Worm (Caenorhabditis elegans) whole organism, L2 larva: ENCODE data around the gene clh-1.
A peak's percentile ranks its signal among the peaks of the same experiment; 100 is the strongest.

Source experiments
- C34F6.9 ChIP-seq: fragments of 150-350 bp; optimal IDR thresholded peaks from 2 replicates; lab custom pipeline; 2014; ENCODE audit warnings: missing biosample characterization, missing genetic modification characterization
- F13H6.1 ChIP-seq: sonication (generic microtip); optimal IDR thresholded peaks from 2 replicates; lab custom pipeline; 2016; ENCODE audit warnings: missing genetic modification characterization, missing compliant biosample characterization
- Y55F3AM.14 ChIP-seq: fragments of 200-800 bp; sonication (Bioruptor generic); optimal IDR thresholded peaks from 2 replicates; lab custom pipeline; 2018; ENCODE audit warnings: mild to moderate bottlenecking, missing genetic modification characterization, missing compliant biosample characterization
- ZK546.5 ChIP-seq: sonication (generic microtip); optimal IDR thresholded peaks from 2 replicates; lab custom pipeline; 2017; ENCODE audit warnings: missing biosample characterization, missing genetic modification characterization
- alr-1 ChIP-seq: fragments of 150-350 bp; optimal IDR thresholded peaks from 2 replicates; lab custom pipeline; 2014; ENCODE audit warnings: missing biosample characterization, missing genetic modification characterization
- aly-2 ChIP-seq: fragments of 150-350 bp; optimal IDR thresholded peaks from 2 replicates; lab custom pipeline; 2014; ENCODE audit warnings: missing biosample characterization, missing genetic modification characterization
- ama-1 ChIP-seq: fragments of 150-350 bp; optimal IDR thresholded peaks from 2 replicates; lab custom pipeline; 2018; ENCODE audit warnings: inconsistent platforms
- ceh-16 ChIP-seq: fragments of 150-350 bp; optimal IDR thresholded peaks from 2 replicates; lab custom pipeline; 2014; ENCODE audit warnings: missing biosample characterization, missing genetic modification characterization
- ceh-82 ChIP-seq: fragments of 150-350 bp; optimal IDR thresholded peaks from 2 replicates; lab custom pipeline; 2014; ENCODE audit warnings: missing biosample characterization, missing genetic modification characterization
- crh-2 ChIP-seq: sonication (generic microtip); optimal IDR thresholded peaks from 2 replicates; lab custom pipeline; 2017; ENCODE audit warnings: missing biosample characterization, missing genetic modification characterization
- dmd-4 ChIP-seq: sonication (generic microtip); optimal IDR thresholded peaks from 2 replicates; lab custom pipeline; 2017; ENCODE audit warnings: missing biosample characterization, missing genetic modification characterization
- egl-27 ChIP-seq: sonication (generic microtip); optimal IDR thresholded peaks from 3 replicates; lab custom pipeline; 2017; ENCODE audit warnings: missing biosample characterization, missing genetic modification reagents, missing genetic modification characterization
- elt-1 ChIP-seq: fragments of 150-350 bp; optimal IDR thresholded peaks from 2 replicates; lab custom pipeline; 2014; ENCODE audit warnings: missing biosample characterization, missing genetic modification characterization
- elt-3 ChIP-seq: sonication (generic microtip); optimal IDR thresholded peaks from 2 replicates; lab custom pipeline; 2017; ENCODE audit warnings: missing biosample characterization, missing genetic modification characterization
- fos-1 ChIP-seq: fragments of 150-350 bp; optimal IDR thresholded peaks from 2 replicates; lab custom pipeline; 2014; ENCODE audit warnings: missing biosample characterization, missing genetic modification characterization
- gmeb-1 ChIP-seq: fragments of 150-350 bp; optimal IDR thresholded peaks from 2 replicates; lab custom pipeline; 2014; ENCODE audit warnings: missing biosample characterization, missing genetic modification characterization
- lin-11 ChIP-seq: fragments of 150-350 bp; sonication (generic microtip); optimal IDR thresholded peaks from 2 replicates; lab custom pipeline; 2014; ENCODE audit warnings: missing biosample characterization, missing genetic modification characterization, inconsistent platforms, mixed read lengths
- lin-13 ChIP-seq: fragments of 150-350 bp; optimal IDR thresholded peaks from 2 replicates; lab custom pipeline; 2014; ENCODE audit warnings: missing biosample characterization, missing genetic modification reagents, missing genetic modification characterization
- lin-39 ChIP-seq: fragments of 150-350 bp; optimal IDR thresholded peaks from 2 replicates; lab custom pipeline; 2014; ENCODE audit warnings: missing biosample characterization, missing genetic modification reagents, missing genetic modification characterization
- lsy-2 ChIP-seq, 2 experiments: fragments of 150-350 bp in 1 of 2; sonication (generic microtip) in 1 of 2; optimal IDR thresholded peaks; 2 replicates each; lab custom pipeline; 2014 to 2017; ENCODE audit warnings: missing biosample characterization in 2 of 2, missing genetic modification characterization in 2 of 2
- mbf-1 ChIP-seq: sonication (generic microtip); optimal IDR thresholded peaks from 2 replicates; lab custom pipeline; 2017; ENCODE audit warnings: missing biosample characterization, missing genetic modification characterization
- mdl-1 ChIP-seq, 2 experiments: fragments of 150-350 bp in 1 of 2; sonication (generic microtip) in 1 of 2; optimal IDR thresholded peaks; 2 replicates each; lab custom pipeline; 2017; ENCODE audit warnings: missing biosample characterization in 2 of 2, missing genetic modification characterization in 2 of 2
- nhr-10 ChIP-seq: sonication (generic microtip); optimal IDR thresholded peaks from 2 replicates; lab custom pipeline; 2017; ENCODE audit warnings: missing biosample characterization, missing genetic modification characterization
- nhr-11 ChIP-seq: fragments of 150-350 bp; optimal IDR thresholded peaks from 2 replicates; lab custom pipeline; 2014; ENCODE audit warnings: missing biosample characterization, missing genetic modification characterization
- nhr-129 ChIP-seq: fragments of 150-350 bp; optimal IDR thresholded peaks from 2 replicates; lab custom pipeline; 2014; ENCODE audit warnings: missing biosample characterization, missing genetic modification characterization
- nhr-21 ChIP-seq: fragments of 150-350 bp; optimal IDR thresholded peaks from 2 replicates; lab custom pipeline; 2014; ENCODE audit warnings: missing biosample characterization, missing genetic modification characterization
- nhr-23 ChIP-seq: fragments of 150-350 bp; optimal IDR thresholded peaks from 2 replicates; lab custom pipeline; 2014; ENCODE audit warnings: missing biosample characterization, missing genetic modification reagents, missing genetic modification characterization
- nhr-237 ChIP-seq: fragments of 150-350 bp; optimal IDR thresholded peaks from 2 replicates; lab custom pipeline; 2014; ENCODE audit warnings: missing biosample characterization, missing genetic modification characterization
- nhr-25 ChIP-seq: fragments of 150-350 bp; sonication (generic microtip); optimal IDR thresholded peaks from 3 replicates; lab custom pipeline; 2014; ENCODE audit warnings: missing biosample characterization, missing genetic modification characterization
- nhr-6 ChIP-seq: fragments of 150-350 bp; optimal IDR thresholded peaks from 2 replicates; lab custom pipeline; 2014; ENCODE audit warnings: missing biosample characterization, missing genetic modification characterization
- nhr-77 ChIP-seq: fragments of 150-350 bp; optimal IDR thresholded peaks from 2 replicates; lab custom pipeline; 2014; ENCODE audit warnings: missing biosample characterization, missing genetic modification characterization
- peb-1 ChIP-seq: fragments of 150-350 bp; optimal IDR thresholded peaks from 2 replicates; lab custom pipeline; 2014; ENCODE audit warnings: missing biosample characterization, missing genetic modification characterization
- sem-4 ChIP-seq: fragments of 150-350 bp; optimal IDR thresholded peaks from 2 replicates; lab custom pipeline; 2014; ENCODE audit warnings: missing biosample characterization, missing genetic modification reagents, missing genetic modification characterization
- skn-1 ChIP-seq: sonication (generic microtip); optimal IDR thresholded peaks from 2 replicates; lab custom pipeline; 2017; ENCODE audit warnings: missing biosample characterization, missing genetic modification characterization
- sma-3 ChIP-seq: sonication (generic microtip); optimal IDR thresholded peaks from 2 replicates; lab custom pipeline; 2016; ENCODE audit warnings: missing genetic modification reagents, missing genetic modification characterization, missing compliant biosample characterization
- sma-9 ChIP-seq, 2 experiments: fragments of 150-350 bp in 1 of 2; sonication (generic microtip) in 1 of 2; optimal IDR thresholded peaks; 2 replicates each; lab custom pipeline; 2014 to 2016; ENCODE audit warnings: missing genetic modification characterization in 2 of 2, mild to moderate bottlenecking in 1 of 2, missing biosample characterization in 1 of 2, missing compliant biosample characterization in 1 of 2, missing genetic modification reagents in 1 of 2, moderate library complexity in 1 of 2
- snpc-4 ChIP-seq: fragments of 150-350 bp; optimal IDR thresholded peaks from 2 replicates; lab custom pipeline; 2014; ENCODE audit warnings: missing biosample characterization, missing genetic modification characterization
- unc-55 ChIP-seq: fragments of 150-350 bp; sonication (generic microtip); optimal IDR thresholded peaks from 3 replicates; lab custom pipeline; 2014; ENCODE audit warnings: missing biosample characterization, missing genetic modification reagents, missing genetic modification characterization
- unc-62 ChIP-seq: fragments of 150-350 bp; optimal IDR thresholded peaks from 2 replicates; lab custom pipeline; 2014; ENCODE audit warnings: missing biosample characterization, missing genetic modification reagents, missing genetic modification characterization
- zag-1 ChIP-seq: fragments of 150-350 bp; optimal IDR thresholded peaks from 2 replicates; lab custom pipeline; 2014; ENCODE audit warnings: missing biosample characterization, missing genetic modification characterization
- ztf-11 ChIP-seq: sonication (generic microtip); optimal IDR thresholded peaks from 2 replicates; lab custom pipeline; 2017; ENCODE audit warnings: missing biosample characterization, missing genetic modification characterization
- ztf-4 ChIP-seq: fragments of 150-350 bp; optimal IDR thresholded peaks from 2 replicates; lab custom pipeline; 2014; ENCODE audit warnings: missing biosample characterization, missing genetic modification characterization

The clh-1 gene

ce11 chrII:11823566-11824308, 32.5 kb downstream of the clh-1 start, which contains the start of gene Y6D1A.1:
Gene Y6D1A.1, minus strand, starts transcription at chrII:11823616.
- TF ChIP-seq ztf-4 (no peak), nhr-129 (no peak), mdl-1 (tag; optimal IDR thresholded peaks at IDR 0.05; lab: Kevin White, UChicago) (no peak), F13H6.1 (no peak), skn-1 (tag; lab: Kevin White, UChicago) (no peak), ztf-11 (tag; lab: Kevin White, UChicago) (no peak), dmd-4 (tag; lab: Kevin White, UChicago) (no peak), unc-62 (GFP tag; lab: Kevin White, UChicago) (no peak), ceh-82 (tag; lab: Kevin White, UChicago) (no peak), Y55F3AM.14 (GFP tag; lab: Kevin White, UChicago) (no peak), sem-4 (tag; lab: Kevin White, UChicago) (no peak), elt-3 (tag; lab: Kevin White, UChicago) (no peak), nhr-25 (tag; lab: Kevin White, UChicago) (no peak), nhr-11 (tag; lab: Kevin White, UChicago) (no peak), elt-1 (tag; lab: Kevin White, UChicago) (no peak), lsy-2 (tag; optimal IDR thresholded peaks at IDR 0.05; lab: Kevin White, UChicago) (no peak), ZK546.5 (tag; lab: Kevin White, UChicago) (no peak), alr-1 (no peak), zag-1 (no peak)

ce11 chrII:11819824-11820223, 36.4 kb downstream of the clh-1 start, which contains the start of gene Y6D1A.2:
Gene Y6D1A.2, minus strand, starts transcription at chrII:11819924.
- TF ChIP-seq lin-39 (tag; lab: Kevin White, UChicago), result no peak

- no peak for TF ChIP-seq lin-13 (GFP tag; lab: Kevin White, UChicago)
These were observed 39.8 kb downstream of the clh-1 start, which contains the start of gene pap-3 for ce11 chrII:11816475-11816874. Gene pap-3, minus strand, starts transcription at chrII:11816575.

- no peak for TF ChIP-seq lsy-2 (tag; optimal IDR thresholded peaks at IDR 0.05; lab: Kevin White, UChicago)
- TF ChIP-seq mbf-1 (tag; lab: Kevin White, UChicago), result no peak
- TF ChIP-seq sem-4 (tag; lab: Kevin White, UChicago), result no peak
- TF ChIP-seq mdl-1 (tag; optimal IDR thresholded peaks at IDR 0.05; lab: Kevin White, UChicago), result no peak
- no peak for TF ChIP-seq fos-1 (tag; lab: Kevin White, UChicago)
- no peak for TF ChIP-seq lin-13 (GFP tag; lab: Kevin White, UChicago)
- no peak for TF ChIP-seq C34F6.9 (tag; lab: Kevin White, UChicago)
- TF ChIP-seq ztf-11 (tag; lab: Kevin White, UChicago), result no peak
- no peak for TF ChIP-seq dmd-4 (tag; lab: Kevin White, UChicago)
- no peak for TF ChIP-seq zag-1
- no peak for TF ChIP-seq F13H6.1
- TF ChIP-seq ceh-16 (tag; lab: Kevin White, UChicago), result no peak
- TF ChIP-seq nhr-10 (tag; lab: Kevin White, UChicago), result no peak
- no peak for TF ChIP-seq sma-9 (GFP tag; optimal IDR thresholded peaks at IDR 0.05; lab: Kevin White, UChicago)
- no peak for TF ChIP-seq sma-9 (tag; optimal IDR thresholded peaks at IDR 0.05; lab: Kevin White, UChicago)
- TF ChIP-seq sma-3 (GFP tag; lab: Kevin White, UChicago), result no peak
- no peak for TF ChIP-seq nhr-23 (tag; lab: Kevin White, UChicago)
- TF ChIP-seq egl-27 (tag; lab: Kevin White, UChicago), result no peak
These were observed 40.2 kb downstream of the clh-1 start for ce11 chrII:11816014-11816413.

- TF ChIP-seq unc-55 (GFP tag; lab: Kevin White, UChicago), result peak; percentile 50
- no peak for TF ChIP-seq aly-2
- no peak for TF ChIP-seq zag-1
- TF ChIP-seq ztf-11 (tag; lab: Kevin White, UChicago), result no peak
- peak; percentile 10 for TF ChIP-seq nhr-21 (tag; lab: Kevin White, UChicago)
- TF ChIP-seq peb-1 (tag; lab: Kevin White, UChicago), result no peak
- no peak for TF ChIP-seq egl-27 (tag; lab: Kevin White, UChicago)
- peak; percentile 81 for TF ChIP-seq C34F6.9 (tag; lab: Kevin White, UChicago)
- peak in 1 of 2 experiments; percentile 61 for TF ChIP-seq lsy-2 (tag; optimal IDR thresholded peaks at IDR 0.05; lab: Kevin White, UChicago)
- no peak for TF ChIP-seq sem-4 (tag; lab: Kevin White, UChicago)
- no peak for TF ChIP-seq skn-1 (tag; lab: Kevin White, UChicago)
- TF ChIP-seq nhr-23 (tag; lab: Kevin White, UChicago), result no peak
- no peak for TF ChIP-seq nhr-77 (tag; lab: Kevin White, UChicago)
- no peak for TF ChIP-seq ceh-16 (tag; lab: Kevin White, UChicago)
- peak; percentile 4 for TF ChIP-seq lin-13 (GFP tag; lab: Kevin White, UChicago)
- TF ChIP-seq elt-1 (tag; lab: Kevin White, UChicago), result no peak
- peak; percentile 30 for TF ChIP-seq crh-2 (tag; lab: Kevin White, UChicago)
- no peak for TF ChIP-seq nhr-237
- TF ChIP-seq nhr-6 (tag; lab: Kevin White, UChicago), result no peak
- TF ChIP-seq mdl-1 (tag; optimal IDR thresholded peaks at IDR 0.05; lab: Kevin White, UChicago), result no peak
- TF ChIP-seq gmeb-1 (tag; lab: Kevin White, UChicago), result no peak
- TF ChIP-seq lin-11, result peak; percentile 29
- TF ChIP-seq nhr-129, result peak; percentile 83
- peak; percentile 6 for TF ChIP-seq nhr-25 (tag; lab: Kevin White, UChicago)
- peak; percentile 79 for TF ChIP-seq ama-1 (lab: Kevin White, UChicago)
- peak; percentile 2 for TF ChIP-seq snpc-4 (tag; lab: Kevin White, UChicago)
These were observed 42.3 kb downstream of the clh-1 start, which contains the start of gene F43G6.8 for ce11 chrII:11813895-11814369. Gene F43G6.8, minus strand, starts transcription at chrII:11814092.
